Fruit fly (Drosophila melanogaster) whole organism, embryonic: ENCODE results near the gene CG42269.
A peak's percentile ranks its signal among the peaks of the same experiment; 100 is the strongest.

Experiments
- Adf1 ChIP-seq: fragments of 200-800 bp; sonication (Bioruptor generic); IDR thresholded peaks from 2 replicates; pipeline ENCODE4 v1.3.6; 2022; ENCODE audit warnings: missing biosample characterization, missing genetic modification characterization
- CG1024 ChIP-seq: fragments of 200-800 bp; sonication (Bioruptor generic); IDR thresholded peaks from 2 replicates; pipeline ENCODE4 v1.3.6; 2022; ENCODE audit warnings: missing biosample characterization, missing genetic modification characterization
- CG13123 ChIP-seq: fragments of 200-800 bp; sonication (Bioruptor generic); optimal IDR thresholded peaks from 2 replicates; lab custom pipeline; 2016; ENCODE audit warnings: missing biosample characterization, missing genetic modification characterization
- CG13424 ChIP-seq: fragments of 200-800 bp; sonication (Bioruptor generic); optimal IDR thresholded peaks from 2 replicates; lab custom pipeline; 2019; ENCODE audit warnings: missing biosample characterization, mild to moderate bottlenecking, missing genetic modification characterization, moderate library complexity
- CG14860 ChIP-seq: fragments of 200-800 bp; sonication (Bioruptor generic); IDR thresholded peaks from 3 replicates; pipeline ENCODE4 v1.3.6; 2022; ENCODE audit warnings: missing biosample characterization, missing genetic modification characterization; ENCODE audit not compliant: partially characterized antibody
- CG14965 ChIP-seq: fragments of 200-800 bp; sonication (Bioruptor generic); optimal IDR thresholded peaks from 2 replicates; lab custom pipeline; 2016; ENCODE audit warnings: missing biosample characterization, missing genetic modification characterization, borderline replicate concordance
- CG15073 ChIP-seq: fragments of 200-800 bp; sonication (Bioruptor generic); optimal IDR thresholded peaks from 2 replicates; lab custom pipeline; 2016; ENCODE audit warnings: missing biosample characterization, missing genetic modification characterization
- CG16779 ChIP-seq: fragments of 200-800 bp; sonication (Bioruptor generic); IDR thresholded peaks from 2 replicates; pipeline ENCODE4 v1.3.6; 2022; ENCODE audit warnings: missing biosample characterization, missing genetic modification characterization
- CG17829 ChIP-seq: fragments of 200-800 bp; optimal IDR thresholded peaks from 2 replicates; lab custom pipeline; 2019; ENCODE audit warnings: missing biosample characterization, mild to moderate bottlenecking, missing genetic modification characterization, moderate library complexity
- CG1792 ChIP-seq: fragments of 200-800 bp; sonication (Bioruptor generic); optimal IDR thresholded peaks from 2 replicates; lab custom pipeline; 2016; ENCODE audit warnings: missing biosample characterization, missing genetic modification characterization
- CG18262 ChIP-seq: fragments of 200-800 bp; optimal IDR thresholded peaks from 3 replicates; lab custom pipeline; 2019; ENCODE audit warnings: missing biosample characterization, mild to moderate bottlenecking, missing genetic modification characterization, moderate library complexity
- CG31365 ChIP-seq: fragments of 200-800 bp; sonication (Bioruptor generic); optimal IDR thresholded peaks from 2 replicates; lab custom pipeline; 2018; ENCODE audit warnings: missing biosample characterization, mild to moderate bottlenecking, missing genetic modification characterization
- CG31388 ChIP-seq: fragments of 200-800 bp; sonication (Bioruptor generic); optimal IDR thresholded peaks from 2 replicates; lab custom pipeline; 2016; ENCODE audit warnings: missing biosample characterization, missing genetic modification characterization
- CG4328 ChIP-seq: fragments of 200-800 bp; sonication (Bioruptor generic); optimal IDR thresholded peaks from 3 replicates; lab custom pipeline; 2017; ENCODE audit warnings: missing biosample characterization, missing genetic modification reagents, missing genetic modification characterization
- CG4424 ChIP-seq: fragments of 200-800 bp; sonication (Bioruptor generic); optimal IDR thresholded peaks from 3 replicates; lab custom pipeline; 2016; ENCODE audit warnings: missing biosample characterization, missing genetic modification characterization
- CG4617 ChIP-seq: fragments of 200-800 bp; sonication (Bioruptor generic); optimal IDR thresholded peaks from 3 replicates; lab custom pipeline; 2016; ENCODE audit warnings: missing biosample characterization, missing genetic modification characterization, borderline replicate concordance
- CG6683 ChIP-seq: fragments of 200-800 bp; sonication (Bioruptor generic); optimal IDR thresholded peaks from 2 replicates; lab custom pipeline; 2017; ENCODE audit warnings: missing biosample characterization, mild to moderate bottlenecking, missing genetic modification characterization, missing genetic modification reagents
- CG6765 ChIP-seq: fragments of 200-800 bp; sonication (Bioruptor generic); optimal IDR thresholded peaks from 3 replicates; lab custom pipeline; 2017; ENCODE audit warnings: missing biosample characterization, mild to moderate bottlenecking, missing genetic modification characterization
- CG7357 ChIP-seq: fragments of 200-800 bp; sonication (Bioruptor generic); IDR thresholded peaks from 3 replicates; pipeline ENCODE4 v1.3.6; 2022; ENCODE audit warnings: missing biosample characterization, missing genetic modification characterization
- CG8089 ChIP-seq: fragments of 200-800 bp; sonication (Bioruptor generic); optimal IDR thresholded peaks from 3 replicates; lab custom pipeline; 2016; ENCODE audit warnings: missing biosample characterization, missing genetic modification characterization
- Dbx ChIP-seq: fragments of 200-800 bp; sonication (Bioruptor generic); IDR thresholded peaks from 3 replicates; pipeline ENCODE4 v1.3.6; 2022; ENCODE audit warnings: missing biosample characterization, missing genetic modification characterization
- Dek ChIP-seq: fragments of 200-800 bp; sonication (Bioruptor generic); optimal IDR thresholded peaks from 3 replicates; lab custom pipeline; 2019; ENCODE audit warnings: missing biosample characterization, mild to moderate bottlenecking, missing genetic modification characterization, moderate library complexity
- Doc2 ChIP-seq: fragments of 200-800 bp; sonication (Bioruptor generic); IDR thresholded peaks from 2 replicates; pipeline ENCODE4 v1.3.6; 2022; ENCODE audit warnings: missing biosample characterization, missing genetic modification characterization
- HLHmδ ChIP-seq: fragments of 200-800 bp; sonication (Bioruptor generic); optimal IDR thresholded peaks from 2 replicates; lab custom pipeline; 2018; ENCODE audit warnings: missing biosample characterization, mild to moderate bottlenecking, missing genetic modification characterization, moderate library complexity
- Hr78 ChIP-seq, 2 experiments: fragments of 200-800 bp in 1 of 2; fragments of >200 bp in 1 of 2; sonication (Bioruptor generic) in 1 of 2; optimal IDR thresholded peaks; 2 replicates each; lab custom pipeline; 2017 to 2019; ENCODE audit warnings: missing biosample characterization in 2 of 2, missing genetic modification characterization in 2 of 2, mild to moderate bottlenecking in 1 of 2, moderate library complexity in 1 of 2
- MBD-R2 ChIP-seq: fragments of 200-800 bp; sonication (Bioruptor generic); IDR thresholded peaks from 2 replicates; pipeline ENCODE4 v1.3.6; 2022; ENCODE audit warnings: missing biosample characterization, missing genetic modification characterization
- NC2β ChIP-seq: fragments of 200-800 bp; sonication (Bioruptor generic); optimal IDR thresholded peaks from 2 replicates; lab custom pipeline; 2016; ENCODE audit warnings: missing biosample characterization, missing genetic modification characterization
- Rfx ChIP-seq: fragments of 200-800 bp; sonication (Bioruptor generic); IDR thresholded peaks from 2 replicates; pipeline ENCODE4 v1.3.6; 2022; ENCODE audit warnings: missing biosample characterization, missing genetic modification characterization
- Sry-β ChIP-seq: fragments of 200-800 bp; sonication (Bioruptor generic); optimal IDR thresholded peaks from 2 replicates; lab custom pipeline; 2018; ENCODE audit warnings: missing biosample characterization, mild to moderate bottlenecking, missing genetic modification characterization, moderate library complexity
- ac ChIP-seq: fragments of 200-800 bp; sonication (Bioruptor generic); optimal IDR thresholded peaks from 3 replicates; lab custom pipeline; 2017; ENCODE audit warnings: missing biosample characterization, mild to moderate bottlenecking, missing genetic modification characterization
- ase ChIP-seq: fragments of 200-800 bp; sonication (Bioruptor generic); IDR thresholded peaks from 3 replicates; pipeline ENCODE4 v1.3.6; 2022; ENCODE audit warnings: missing biosample characterization, missing genetic modification characterization
- ash1 ChIP-seq: fragments of 200-800 bp; sonication (Bioruptor generic); optimal IDR thresholded peaks from 2 replicates; lab custom pipeline; 2018; ENCODE audit warnings: missing biosample characterization, mild to moderate bottlenecking, missing genetic modification characterization
- chn ChIP-seq: fragments of 200-800 bp; sonication (Bioruptor generic); optimal IDR thresholded peaks from 2 replicates; lab custom pipeline; 2016; ENCODE audit warnings: missing biosample characterization, missing genetic modification characterization
- corto ChIP-seq: fragments of 200-800 bp; sonication (Bioruptor generic); optimal IDR thresholded peaks from 2 replicates; lab custom pipeline; 2016; ENCODE audit warnings: missing biosample characterization, mild to moderate bottlenecking, missing genetic modification characterization, moderate library complexity
- fd96Cb ChIP-seq: fragments of 200-800 bp; sonication (Bioruptor generic); optimal IDR thresholded peaks from 2 replicates; lab custom pipeline; 2018; ENCODE audit warnings: missing biosample characterization, mild to moderate bottlenecking, missing genetic modification characterization, moderate library complexity
- fu2 ChIP-seq: fragments of 200-800 bp; sonication (Bioruptor generic); optimal IDR thresholded peaks from 2 replicates; lab custom pipeline; 2016; ENCODE audit warnings: missing biosample characterization, missing genetic modification characterization
- gsb-n ChIP-seq: fragments of 200-800 bp; sonication (Bioruptor generic); optimal IDR thresholded peaks from 3 replicates; lab custom pipeline; 2018; ENCODE audit warnings: missing biosample characterization, mild to moderate bottlenecking, missing genetic modification characterization
- h ChIP-seq: fragments of >200 bp; optimal IDR thresholded peaks from 2 replicates; lab custom pipeline; 2017
- klu ChIP-seq: fragments of 200-800 bp; sonication (Bioruptor generic); IDR thresholded peaks from 2 replicates; pipeline ENCODE4 v1.3.6; 2022; ENCODE audit warnings: missing biosample characterization, missing genetic modification characterization
- lab ChIP-seq: fragments of 200-800 bp; sonication (Bioruptor generic); optimal IDR thresholded peaks from 3 replicates; lab custom pipeline; 2017; ENCODE audit warnings: missing biosample characterization, missing genetic modification characterization, mild to moderate bottlenecking, moderate library complexity, missing genetic modification reagents
- p53 ChIP-seq: fragments of 200-800 bp; sonication (Bioruptor generic); optimal IDR thresholded peaks from 2 replicates; lab custom pipeline; 2016; ENCODE audit warnings: missing biosample characterization, missing genetic modification characterization
- pan ChIP-seq, 4 experiments: fragments of >200 bp in 3 of 4; fragments of 200-800 bp in 1 of 4; sonication (Bioruptor generic) in 1 of 4; optimal IDR thresholded peaks in 3 of 4; IDR thresholded peaks in 1 of 4; 2 replicates each; pipeline versions ENCODE4 v1.3.6 to Lab custom; 2017 to 2022; ENCODE audit warnings: missing biosample characterization in 2 of 4, missing genetic modification characterization in 2 of 4, mixed read lengths in 1 of 4
- phol ChIP-seq: fragments of 200-800 bp; sonication (Bioruptor generic); optimal IDR thresholded peaks from 3 replicates; lab custom pipeline; 2018; ENCODE audit warnings: missing biosample characterization, mild to moderate bottlenecking, missing genetic modification characterization, moderate library complexity
- pros ChIP-seq: fragments of 200-800 bp; sonication (Bioruptor generic); optimal IDR thresholded peaks from 3 replicates; lab custom pipeline; 2019; ENCODE audit warnings: missing biosample characterization, mild to moderate bottlenecking, missing genetic modification characterization, moderate library complexity
- rib ChIP-seq: fragments of 200-800 bp; sonication (Bioruptor generic); IDR thresholded peaks from 2 replicates; pipeline ENCODE4 v1.3.6; 2022; ENCODE audit warnings: missing biosample characterization, missing genetic modification characterization
- scrt ChIP-seq: fragments of 200-800 bp; sonication (Bioruptor generic); optimal IDR thresholded peaks from 2 replicates; lab custom pipeline; 2018; ENCODE audit warnings: missing biosample characterization, mild to moderate bottlenecking, missing genetic modification characterization, moderate library complexity
- sna ChIP-seq: fragments of 200-800 bp; sonication (Bioruptor generic); IDR thresholded peaks from 2 replicates; pipeline ENCODE4 v1.3.6; 2022; ENCODE audit warnings: missing biosample characterization, missing genetic modification characterization; ENCODE audit not compliant: partially characterized antibody
- tll ChIP-seq, 2 experiments: fragments of 200-800 bp in 1 of 2; fragments of >200 bp in 1 of 2; sonication (Bioruptor generic) in 1 of 2; optimal IDR thresholded peaks; 2 replicates each; lab custom pipeline; 2017 to 2019; ENCODE audit warnings: missing biosample characterization in 2 of 2, missing genetic modification characterization in 2 of 2, mild to moderate bottlenecking in 1 of 2, moderate library complexity in 1 of 2
- zf30C ChIP-seq: fragments of 200-800 bp; sonication (Bioruptor generic); optimal IDR thresholded peaks from 3 replicates; lab custom pipeline; 2018; ENCODE audit warnings: missing biosample characterization, mild to moderate bottlenecking, missing genetic modification characterization
- zfh2 ChIP-seq: fragments of 200-800 bp; sonication (Bioruptor generic); optimal IDR thresholded peaks from 2 replicates; lab custom pipeline; 2016; ENCODE audit warnings: missing biosample characterization, missing genetic modification characterization

The CG42269 gene

DNA sequence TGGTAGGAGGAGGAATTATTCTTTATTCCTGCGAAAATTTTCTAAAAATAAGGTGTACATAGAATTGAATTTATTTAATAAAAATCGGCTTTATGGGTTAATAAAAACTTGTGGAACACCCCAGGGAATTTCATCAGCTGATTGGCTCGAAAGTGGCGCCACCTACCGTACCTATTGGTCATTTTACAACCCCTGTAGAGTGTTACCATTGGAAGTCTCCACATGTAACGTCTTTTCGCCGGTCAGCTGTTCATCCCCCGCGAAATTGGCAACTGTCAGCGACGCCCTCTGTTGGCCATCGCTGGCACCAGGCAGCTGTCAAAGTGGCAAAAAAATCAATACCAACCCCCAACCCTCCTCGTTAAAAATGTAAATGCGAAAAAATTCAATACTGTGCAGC lies 16.5 kb downstream of the CG42269 start, which contains the start of gene CG13293 (continued):
- TF ChIP-seq zf30C (GFP tag; lab: Kevin White, UChicago) (no peak), gsb-n (no peak), klu (no peak), CG7357 (GFP tag; lab: Robert Waterston, UW) (0 out of 3 replicates have a peak, but pooled peaks have one; percentile 16), CG13123 (no peak), CG8089 (GFP tag; lab: Kevin White, UChicago) (no peak), CG17829 (tag; lab: Kevin White, UChicago) (peak; percentile 5), ash1 (GFP tag; lab: Kevin White, UChicago) (no peak), CG14965 (GFP tag; lab: Kevin White, UChicago) (no peak), CG13424 (tag; lab: Kevin White, UChicago) (no peak), fu2 (GFP tag; lab: Kevin White, UChicago) (no peak), CG4617 (GFP tag; lab: Kevin White, UChicago) (no peak), phol (tag; lab: Kevin White, UChicago) (no peak), Dbx (GFP tag; lab: Robert Waterston, UW) (no peak), pros (no peak), chn (no peak), CG31388 (GFP tag; lab: Kevin White, UChicago) (no peak), Sry-β (GFP tag; lab: Kevin White, UChicago) (no peak), NC2β (GFP tag; lab: Kevin White, UChicago) (no peak), corto (no peak), CG31365 (tag; lab: Kevin White, UChicago) (no peak), HLHmδ (GFP tag; lab: Kevin White, UChicago) (peak; percentile 25), ase (GFP tag; lab: Robert Waterston, UW) (no peak), p53 (GFP tag; lab: Kevin White, UChicago) (no peak), pan (optimal IDR thresholded peaks at IDR 0.05; lab: Kevin White, UChicago) (no peak), pan (GFP tag; optimal IDR thresholded peaks at IDR 0.05 in 1 of 2, IDR thresholded peaks at IDR 0.05 in 1 of 2) (peak in 1 of 2 experiments; percentile 38), ac (GFP tag; lab: Kevin White, UChicago) (no peak), CG14860 (no peak), CG18262 (tag; lab: Kevin White, UChicago) (no peak), lab (GFP tag; lab: Kevin White, UChicago) (peak; percentile 2), CG1024 (GFP tag; lab: Robert Waterston, UW) (no peak), Adf1 (GFP tag; lab: Robert Waterston, UW) (no peak), CG6683 (GFP tag; lab: Kevin White, UChicago) (no peak), CG15073 (GFP tag; lab: Kevin White, UChicago) (no peak), scrt (GFP tag; lab: Kevin White, UChicago) (peak; percentile 53), Dek (no peak), MBD-R2 (GFP tag; lab: Robert Waterston, UW) (peak; percentile 22; the same call in 1 of the 2 replicates), h (lab: Kevin White, UChicago) (no peak), CG4328 (GFP tag; lab: Kevin White, UChicago) (no peak), fd96Cb (tag; lab: Kevin White, UChicago) (no peak), zfh2 (GFP tag; lab: Kevin White, UChicago) (no peak), Hr78 (GFP tag; optimal IDR thresholded peaks at IDR 0.05; lab: Kevin White, UChicago) (no peak), tll (GFP tag; optimal IDR thresholded peaks at IDR 0.05; lab: Kevin White, UChicago) (no peak), Rfx (GFP tag; lab: Robert Waterston, UW) (0 out of 2 replicates have a peak, but pooled peaks have one; percentile 11), rib (no peak), sna (GFP tag; lab: Robert Waterston, UW) (no peak), CG16779 (GFP tag; lab: Robert Waterston, UW) (no peak), CG1792 (no peak), CG6765 (GFP tag; lab: Kevin White, UChicago) (no peak), CG4424 (no peak), Doc2 (GFP tag; lab: Robert Waterston, UW) (no peak)
